Fruit fly (Drosophila melanogaster) Kc167 (cell line): ENCODE data around the gene Dredd.
"Not testable (repeated sequence)": the region's sequence is repeated elsewhere in the genome, so short reads cannot be mapped to it uniquely, and the experiment has no call there.

Experiments
- Myc ChIP-seq: fragments of >200 bp; optimal IDR thresholded peaks from 2 replicates; lab custom pipeline; 2017; ENCODE audit warnings: missing external identifiers
- Sin3A ChIP-seq: fragments of >200 bp; optimal IDR thresholded peaks from 2 replicates; lab custom pipeline; 2018; ENCODE audit warnings: missing external identifiers
- h ChIP-seq: fragments of >200 bp; optimal IDR thresholded peaks from 3 replicates; lab custom pipeline; 2018; ENCODE audit warnings: missing external identifiers
- insv ChIP-seq: fragments of >200 bp; optimal IDR thresholded peaks from 3 replicates; lab custom pipeline; 2018; ENCODE audit warnings: missing external identifiers
- psq ChIP-seq: fragments of >200 bp; optimal IDR thresholded peaks from 2 replicates; lab custom pipeline; 2017; ENCODE audit warnings: missing external identifiers
- ttk ChIP-seq: sonication (Bioruptor generic); optimal IDR thresholded peaks from 2 replicates; lab custom pipeline; 2017; ENCODE audit warnings: missing external identifiers

Dredd gene

dm6 chrX:635495-636142, at the start of gene Dredd:
TSS of gene Dredd (minus strand) at chrX:635545.
- no peak for TF ChIP-seq h
- no peak for TF ChIP-seq ttk (lab: Kevin White, UChicago)
- TF ChIP-seq psq: no peak
- no peak for TF ChIP-seq Sin3A (lab: Kevin White, UChicago)
- no peak for TF ChIP-seq insv (lab: Kevin White, UChicago)
- no peak for TF ChIP-seq Myc (lab: Kevin White, UChicago)

dm6 chrX:678503-678902, 43.2 kb upstream of the Dredd start:
- TF ChIP-seq psq: no peak
- no peak for TF ChIP-seq h
- TF ChIP-seq Sin3A (lab: Kevin White, UChicago): no peak
- TF ChIP-seq insv (lab: Kevin White, UChicago): no peak
- TF ChIP-seq Myc (lab: Kevin White, UChicago): no peak
- TF ChIP-seq ttk (lab: Kevin White, UChicago): no peak

- TF ChIP-seq Sin3A (lab: Kevin White, UChicago) (no peak), Myc (lab: Kevin White, UChicago) (no peak), h (no peak), insv (lab: Kevin White, UChicago) (no peak)
These were observed 22.7 kb upstream of the Dredd start for dm6 chrX:658021-658420.

dm6 chrX:656380-656925, 21.1 kb upstream of the Dredd start:
- TF ChIP-seq psq: no peak
- TF ChIP-seq insv (lab: Kevin White, UChicago): no peak
- TF ChIP-seq h: no peak
- TF ChIP-seq Sin3A (lab: Kevin White, UChicago): no peak
- TF ChIP-seq ttk (lab: Kevin White, UChicago): no peak
- no peak for TF ChIP-seq Myc (lab: Kevin White, UChicago)

dm6 chrX:655492-656379, 20.4 kb upstream of the Dredd start, which contains the start of the genes Hmt4-20 and SkpA:
TSS of gene Hmt4-20 (minus strand) at chrX:656033.
TSS of gene SkpA (plus strand) at chrX:656114.
- TF ChIP-seq h (no peak), psq (no peak), insv (lab: Kevin White, UChicago) (no peak), Sin3A (lab: Kevin White, UChicago) (no peak), ttk (lab: Kevin White, UChicago) (no peak), Myc (lab: Kevin White, UChicago) (no peak)

- no peak for TF ChIP-seq h
- no peak for TF ChIP-seq Myc (lab: Kevin White, UChicago)
- TF ChIP-seq psq: no peak
- TF ChIP-seq Sin3A (lab: Kevin White, UChicago): no peak
- no peak for TF ChIP-seq ttk (lab: Kevin White, UChicago)
- TF ChIP-seq insv (lab: Kevin White, UChicago): no peak
These were observed 19.6 kb upstream of the Dredd start for dm6 chrX:654949-655348.

dm6 chrX:654221-654620, 18.9 kb upstream of the Dredd start:
- no peak for TF ChIP-seq h
- no peak for TF ChIP-seq psq
- TF ChIP-seq ttk (lab: Kevin White, UChicago): no peak
- TF ChIP-seq Sin3A (lab: Kevin White, UChicago): no peak
- no peak for TF ChIP-seq insv (lab: Kevin White, UChicago)
- no peak for TF ChIP-seq Myc (lab: Kevin White, UChicago)

dm6 chrX:647056-647627, 11.8 kb upstream of the Dredd start, which contains the start of gene Roc1a:
TSS of gene Roc1a (plus strand) at chrX:647304.
- TF ChIP-seq h (no peak), Sin3A (lab: Kevin White, UChicago) (no peak), insv (lab: Kevin White, UChicago) (no peak), psq (no peak), ttk (lab: Kevin White, UChicago) (no peak), Myc (lab: Kevin White, UChicago) (no peak)

- TF ChIP-seq insv (lab: Kevin White, UChicago): no peak
- no peak for TF ChIP-seq Sin3A (lab: Kevin White, UChicago)
- TF ChIP-seq psq: no peak
- TF ChIP-seq ttk (lab: Kevin White, UChicago): no peak
- TF ChIP-seq Myc (lab: Kevin White, UChicago): no peak
- no peak for TF ChIP-seq h
These were observed 11.2 kb upstream of the Dredd start for dm6 chrX:646395-647009.

dm6 chrX:644461-644860, 9.1 kb upstream of the Dredd start, which contains the start of gene CG13367:
TSS of gene CG13367 (plus strand) at chrX:644761.
- TF ChIP-seq Sin3A, insv, ttk (lab: Kevin White, UChicago): not testable (repeated sequence)
